Fruit fly (Drosophila melanogaster) whole organism, adult: Measurements from ENCODE around the gene CG9391.

Experiments used
- CG11617 ChIP-seq: fragments of 200-800 bp; sonication (Bioruptor generic); optimal IDR thresholded peaks from 2 replicates; lab custom pipeline; 2017; ENCODE audit warnings: mild to moderate bottlenecking, missing biosample characterization, missing genetic modification reagents, missing genetic modification characterization
- CG12768 ChIP-seq: fragments of 200-800 bp; sonication (Bioruptor generic); optimal IDR thresholded peaks from 2 replicates; lab custom pipeline; 2017; ENCODE audit warnings: missing biosample characterization, missing genetic modification characterization, mild to moderate bottlenecking, moderate library complexity, missing genetic modification reagents
- CG14711 ChIP-seq: fragments of 200-800 bp; sonication (Bioruptor generic); optimal IDR thresholded peaks from 2 replicates; lab custom pipeline; 2018; ENCODE audit warnings: missing biosample characterization, mild to moderate bottlenecking, missing genetic modification characterization, moderate library complexity
- CG1620 ChIP-seq: fragments of 200-800 bp; sonication (Bioruptor generic); optimal IDR thresholded peaks from 2 replicates; lab custom pipeline; 2016; ENCODE audit warnings: missing biosample characterization, missing genetic modification characterization
- CG33017 ChIP-seq: fragments of 200-800 bp; sonication (Bioruptor generic); optimal IDR thresholded peaks from 2 replicates; lab custom pipeline; 2018; ENCODE audit warnings: missing biosample characterization, mild to moderate bottlenecking, missing genetic modification characterization, moderate library complexity
- CG5204 ChIP-seq: fragments of 200-800 bp; sonication (Bioruptor generic); optimal IDR thresholded peaks from 2 replicates; lab custom pipeline; 2016; ENCODE audit warnings: missing biosample characterization, missing genetic modification characterization
- CG7045 ChIP-seq: fragments of 200-800 bp; sonication (Bioruptor generic); optimal IDR thresholded peaks from 2 replicates; lab custom pipeline; 2017; ENCODE audit warnings: missing biosample characterization, mild to moderate bottlenecking, missing genetic modification characterization
- CG7101 ChIP-seq: fragments of 200-800 bp; sonication (Bioruptor generic); optimal IDR thresholded peaks from 2 replicates; lab custom pipeline; 2018; ENCODE audit warnings: missing biosample characterization, mild to moderate bottlenecking, missing genetic modification characterization, moderate library complexity
- Clk ChIP-seq: fragments of 200-800 bp; sonication (Bioruptor generic); optimal IDR thresholded peaks from 2 replicates; lab custom pipeline; 2017; ENCODE audit warnings: missing biosample characterization, missing genetic modification characterization
- Crg-1 ChIP-seq: fragments of 200-800 bp; sonication (Bioruptor generic); optimal IDR thresholded peaks from 2 replicates; lab custom pipeline; 2016; ENCODE audit warnings: missing biosample characterization, missing genetic modification characterization
- Hr96 ChIP-seq: fragments of 200-800 bp; sonication (Bioruptor generic); optimal IDR thresholded peaks from 2 replicates; lab custom pipeline; 2016; ENCODE audit warnings: missing biosample characterization, missing genetic modification characterization
- Mnt ChIP-seq: fragments of 200-800 bp; sonication (Bioruptor generic); optimal IDR thresholded peaks from 2 replicates; lab custom pipeline; 2016; ENCODE audit warnings: missing biosample characterization, mild to moderate bottlenecking, missing genetic modification characterization
- bab1 ChIP-seq: fragments of 200-800 bp; sonication (Bioruptor generic); optimal IDR thresholded peaks from 3 replicates; lab custom pipeline; 2019; ENCODE audit warnings: missing biosample characterization, mild to moderate bottlenecking, missing genetic modification characterization, moderate library complexity
- cic ChIP-seq: fragments of 200-800 bp; sonication (Bioruptor generic); optimal IDR thresholded peaks from 2 replicates; lab custom pipeline; 2017; ENCODE audit warnings: missing biosample characterization, mild to moderate bottlenecking, missing genetic modification characterization, moderate library complexity
- cnc ChIP-seq, 2 experiments: fragments of >200 bp; optimal IDR thresholded peaks; 2 replicates each; lab custom pipeline; 2017
- kay ChIP-seq: fragments of 200-800 bp; sonication (Bioruptor generic); peaks from one replicate; lab custom pipeline; 2016; ENCODE audit warnings: missing biosample characterization, missing genetic modification characterization, borderline replicate concordance
- ovo ChIP-seq: fragments of 200-800 bp; sonication (Bioruptor generic); optimal IDR thresholded peaks from 2 replicates; lab custom pipeline; 2016; ENCODE audit warnings: missing biosample characterization, missing genetic modification characterization
- pad ChIP-seq: fragments of 200-800 bp; sonication (Bioruptor generic); optimal IDR thresholded peaks from 3 replicates; lab custom pipeline; 2017; ENCODE audit warnings: missing biosample characterization, missing genetic modification characterization, mild to moderate bottlenecking, moderate library complexity, missing genetic modification reagents
- tj ChIP-seq: fragments of 200-800 bp; sonication (Bioruptor generic); optimal IDR thresholded peaks from 3 replicates; lab custom pipeline; 2017; ENCODE audit warnings: missing biosample characterization, mild to moderate bottlenecking, missing genetic modification characterization, moderate library complexity
- toe ChIP-seq: fragments of 200-800 bp; sonication (Bioruptor generic); optimal IDR thresholded peaks from 2 replicates; lab custom pipeline; 2016; ENCODE audit warnings: missing biosample characterization, missing genetic modification characterization

CG9391 gene

dm6 chr3L:21267862-21268385 is at the start of gene CG9391:
Gene CG9391, minus strand, starts transcription at chr3L:21268335.
- no peak for TF ChIP-seq CG11617 (GFP tag; lab: Kevin White, UChicago)
- peak; percentile 5 for TF ChIP-seq CG14711

dm6 chr3L:21317416-21318259 is 49.5 kb upstream of the CG9391 start, which contains the start of gene Pc:
Gene Pc, minus strand, starts transcription at chr3L:21318020.
- TF ChIP-seq tj = peak; percentile 70
- TF ChIP-seq CG12768 (GFP tag; lab: Kevin White, UChicago) = no peak
- TF ChIP-seq Crg-1 (GFP tag; lab: Kevin White, UChicago) = no peak
- peak; percentile 88 for TF ChIP-seq kay
- TF ChIP-seq CG7101 (tag; lab: Kevin White, UChicago) = no peak
- no peak for TF ChIP-seq cnc (optimal IDR thresholded peaks at IDR 0.05; lab: Kevin White, UChicago)
- TF ChIP-seq CG33017 = no peak
- TF ChIP-seq CG14711 = peak; percentile 86
- TF ChIP-seq CG5204 (GFP tag; lab: Kevin White, UChicago) = no peak
- peak; percentile 21 for TF ChIP-seq CG1620 (GFP tag; lab: Kevin White, UChicago)
- TF ChIP-seq bab1 = peak; percentile 60
- TF ChIP-seq cic (GFP tag; lab: Kevin White, UChicago) = peak; percentile 3
- peak; percentile 15 for TF ChIP-seq toe
- TF ChIP-seq CG7045 (GFP tag; lab: Kevin White, UChicago) = no peak
- TF ChIP-seq ovo (GFP tag; lab: Kevin White, UChicago) = no peak
- no peak for TF ChIP-seq CG11617 (GFP tag; lab: Kevin White, UChicago)
- peak; percentile 54 for TF ChIP-seq Mnt (GFP tag; lab: Kevin White, UChicago)
- TF ChIP-seq pad = no peak
- no peak for TF ChIP-seq Clk (GFP tag; lab: Kevin White, UChicago)
- no peak for TF ChIP-seq Hr96

dm6 chr3L:21304400-21304799 is 36.3 kb upstream of the CG9391 start, which contains the start of the genes CG11309 and CG7632:
Gene CG11309, minus strand, starts transcription at chr3L:21304658.
Gene CG7632, plus strand, starts transcription at chr3L:21304697.
- peak; percentile 96 for TF ChIP-seq pad
- peak; percentile 98 for TF ChIP-seq Clk (GFP tag; lab: Kevin White, UChicago)
- TF ChIP-seq CG7101 (tag; lab: Kevin White, UChicago) = peak; percentile 100
- peak; percentile 96 for TF ChIP-seq cic (GFP tag; lab: Kevin White, UChicago)
- TF ChIP-seq CG12768 (GFP tag; lab: Kevin White, UChicago) = peak; percentile 100
- peak; percentile 100 for TF ChIP-seq CG33017
- TF ChIP-seq cnc (optimal IDR thresholded peaks at IDR 0.05; lab: Kevin White, UChicago) = no peak
- TF ChIP-seq Hr96 = peak; percentile 99
- peak; percentile 99 for TF ChIP-seq Mnt (GFP tag; lab: Kevin White, UChicago)
- TF ChIP-seq CG11617 (GFP tag; lab: Kevin White, UChicago) = peak; percentile 100
- TF ChIP-seq bab1 = peak; percentile 100
- TF ChIP-seq CG1620 (GFP tag; lab: Kevin White, UChicago) = peak; percentile 99
- peak; percentile 98 for TF ChIP-seq kay
- TF ChIP-seq CG7045 (GFP tag; lab: Kevin White, UChicago) = peak; percentile 100
- TF ChIP-seq tj = peak; percentile 96
- TF ChIP-seq CG5204 (GFP tag; lab: Kevin White, UChicago) = peak; percentile 99
- peak; percentile 98 for TF ChIP-seq ovo (GFP tag; lab: Kevin White, UChicago)
- peak; percentile 99 for TF ChIP-seq CG14711
- peak; percentile 99 for TF ChIP-seq toe
- peak; percentile 99 for TF ChIP-seq Crg-1 (GFP tag; lab: Kevin White, UChicago)

- no peak for TF ChIP-seq toe
- no peak for TF ChIP-seq tj
- no peak for TF ChIP-seq Mnt (GFP tag; lab: Kevin White, UChicago)
- TF ChIP-seq ovo (GFP tag; lab: Kevin White, UChicago) = no peak
- peak; percentile 91 for TF ChIP-seq kay
- TF ChIP-seq CG12768 (GFP tag; lab: Kevin White, UChicago) = peak; percentile 42
These were observed 35.5 kb upstream of the CG9391 start for dm6 chr3L:21303659-21304058.

dm6 chr3L:21302493-21302892 is 34.4 kb upstream of the CG9391 start:
- TF ChIP-seq pad (no peak), cic (GFP tag; lab: Kevin White, UChicago) (no peak), Hr96 (no peak), CG11617 (GFP tag; lab: Kevin White, UChicago) (no peak), CG5204 (GFP tag; lab: Kevin White, UChicago) (no peak), toe (no peak), CG1620 (GFP tag; lab: Kevin White, UChicago) (no peak), CG12768 (GFP tag; lab: Kevin White, UChicago) (no peak), CG7045 (GFP tag; lab: Kevin White, UChicago) (no peak), ovo (GFP tag; lab: Kevin White, UChicago) (no peak), Mnt (GFP tag; lab: Kevin White, UChicago) (no peak), tj (no peak), CG33017 (no peak), cnc (optimal IDR thresholded peaks at IDR 0.05; lab: Kevin White, UChicago) (no peak), Crg-1 (GFP tag; lab: Kevin White, UChicago) (no peak), CG14711 (no peak), CG7101 (tag; lab: Kevin White, UChicago) (no peak), Clk (GFP tag; lab: Kevin White, UChicago) (no peak), kay (no peak)
